Worm (Caenorhabditis elegans): ENCODE results near the gene nlp-78.
A peak's percentile ranks its signal among the peaks of the same experiment; 100 is the strongest.

The nlp-78 gene

ce11 chrII:9112851-9113250, 23.1 kb upstream of the nlp-78 start, which contains the start of gene jun-1 (continued):
- TF ChIP-seq snpc-1.3 (tag; optimal IDR thresholded peaks at IDR 0.05; ENCODE audit: insufficient read depth) (no peak), akir-1 (GFP tag; optimal IDR thresholded peaks at IDR 0.05) (no peak), efl-1 (GFP tag; optimal IDR thresholded peaks at IDR 0.05) (no peak)

ce11 chrII:9113759-9114158, 22.2 kb upstream of the nlp-78 start:
- peak; percentile 33 for TF ChIP-seq tbp1 (GFP tag; optimal IDR thresholded peaks at IDR 0.05)
- TF ChIP-seq atf-7 (tag; optimal IDR thresholded peaks at IDR 0.05): peak; percentile 42
- no peak for TF ChIP-seq pbrm-1 (GFP tag; IDR thresholded peaks at IDR 0.05)
- TF ChIP-seq ztf-22 (GFP tag; optimal IDR thresholded peaks at IDR 0.05): no peak
- TF ChIP-seq Y53G8AR.9 (GFP tag; conservative IDR thresholded peaks at IDR 0.05): 0 out of 2 replicates have a peak, but pooled peaks have one; percentile 28
- no peak for TF ChIP-seq somi-1 (GFP tag; optimal IDR thresholded peaks at IDR 0.05)
- peak; percentile 43 for TF ChIP-seq ztf-18 (tag; optimal IDR thresholded peaks at IDR 0.05)
- no peak for TF ChIP-seq athp-1 (tag; optimal IDR thresholded peaks at IDR 0.05)
- TF ChIP-seq let-607 (tag; optimal IDR thresholded peaks at IDR 0.05): peak; percentile 38 to 76
- TF ChIP-seq unc-62 (GFP tag; optimal IDR thresholded peaks at IDR 0.05): no peak
- peak; percentile 45 for TF ChIP-seq mcd-1 (GFP tag; IDR thresholded peaks at IDR 0.05)
- peak; percentile 62 for TF ChIP-seq attf-5 (GFP tag; optimal IDR thresholded peaks at IDR 0.05)
- no peak for TF ChIP-seq hrde-1 (tag; optimal IDR thresholded peaks at IDR 0.05; ENCODE audit: borderline replicate concordance)
- peak; percentile 11 for TF ChIP-seq ztf-26 (tag; optimal IDR thresholded peaks at IDR 0.05)
- TF ChIP-seq lin-35 (GFP tag; optimal IDR thresholded peaks at IDR 0.05): no peak
- TF ChIP-seq B0035.1 (tag; optimal IDR thresholded peaks at IDR 0.05): no peak
- TF ChIP-seq lin-40 (tag; optimal IDR thresholded peaks at IDR 0.05): peak; percentile 31
- TF ChIP-seq F55B11.4 (tag; optimal IDR thresholded peaks at IDR 0.05; ENCODE audit: borderline replicate concordance, insufficient read depth): no peak
- peak; percentile 76 for TF ChIP-seq hmg-1.2 (GFP tag; IDR thresholded peaks at IDR 0.05)
- no peak for TF ChIP-seq K11D2.4 (GFP tag; IDR thresholded peaks at IDR 0.05)
- TF ChIP-seq cebp-1 (GFP tag; IDR thresholded peaks at IDR 0.05): no peak
- TF ChIP-seq cebp-1 (tag; optimal IDR thresholded peaks at IDR 0.05): peak; percentile 71
- TF ChIP-seq dox-1 (GFP tag; IDR thresholded peaks at IDR 0.05): peak; percentile 81
- no peak for TF ChIP-seq chd-7 (tag; optimal IDR thresholded peaks at IDR 0.05)
- peak; percentile 13 for TF ChIP-seq madf-10 (tag; optimal IDR thresholded peaks at IDR 0.05)
- peak; percentile 85 for TF ChIP-seq nhr-80 (tag; optimal IDR thresholded peaks at IDR 0.05)
- TF ChIP-seq B0336.3 (GFP tag; IDR thresholded peaks at IDR 0.05): peak; percentile 38; the same call in 1 of the 2 replicates

- TF ChIP-seq B0035.1 (tag; optimal IDR thresholded peaks at IDR 0.05) (no peak), cebp-1 (GFP tag; IDR thresholded peaks at IDR 0.05) (no peak), cebp-1 (tag; optimal IDR thresholded peaks at IDR 0.05) (peak; percentile 68)
Observed at ce11 chrII:9114972-9115371, 21.0 kb upstream of the nlp-78 start.

ce11 chrII:9115644-9116043, 20.3 kb upstream of the nlp-78 start:
- TF ChIP-seq tbx-9 (tag; optimal IDR thresholded peaks at IDR 0.05; ENCODE audit: borderline replicate concordance) (no peak), T07F8.4 (tag; optimal IDR thresholded peaks at IDR 0.05) (no peak), aptf-2 (GFP tag; conservative IDR thresholded peaks at IDR 0.05) (no peak), cebp-1 (GFP tag; IDR thresholded peaks at IDR 0.05) (no peak), cebp-1 (tag; optimal IDR thresholded peaks at IDR 0.05) (no peak), cebp-2 (GFP tag; IDR thresholded peaks at IDR 0.05) (no peak), somi-1 (GFP tag; optimal IDR thresholded peaks at IDR 0.05) (no peak), ceh-58 (GFP tag; IDR thresholded peaks at IDR 0.05) (no peak), pha-4 (tag; optimal IDR thresholded peaks at IDR 0.05) (no peak), akir-1 (GFP tag; optimal IDR thresholded peaks at IDR 0.05) (no peak)
